Worm (Caenorhabditis elegans) whole organism, early embryonic: ENCODE measurements around the gene F18A12.7.

Experiments used
- B0310.2 ChIP-seq: sonication (generic microtip); optimal IDR thresholded peaks from 2 replicates; lab custom pipeline; 2016; ENCODE audit warnings: mild to moderate bottlenecking, missing genetic modification characterization, missing compliant biosample characterization
- F13C5.2 ChIP-seq: sonication (generic microtip); optimal IDR thresholded peaks from 2 replicates; lab custom pipeline; 2017; ENCODE audit warnings: mild to moderate bottlenecking, missing genetic modification characterization, inconsistent platforms, missing compliant biosample characterization
- ama-1 ChIP-seq: fragments of 150-350 bp; optimal IDR thresholded peaks from 2 replicates; lab custom pipeline; 2014
- ceh-36 ChIP-seq: sonication (generic microtip); optimal IDR thresholded peaks from 2 replicates; lab custom pipeline; 2016; ENCODE audit warnings: missing genetic modification characterization, inconsistent platforms, missing compliant biosample characterization
- ets-7 ChIP-seq: sonication (generic microtip); optimal IDR thresholded peaks from 2 replicates; lab custom pipeline; 2016; ENCODE audit warnings: missing genotype, missing genetic modification characterization, missing compliant biosample characterization
- flt-1 ChIP-seq: fragments of 200-800 bp; sonication (Bioruptor generic); IDR thresholded peaks from 2 replicates; pipeline ENCODE4 v1.3.6; 2022; ENCODE audit warnings: missing genetic modification characterization, missing compliant biosample characterization
- hmbx-1 ChIP-seq: sonication (generic microtip); optimal IDR thresholded peaks from 2 replicates; lab custom pipeline; 2016; ENCODE audit warnings: mild to moderate bottlenecking, missing genetic modification characterization, missing compliant biosample characterization
- hmg-4 ChIP-seq: fragments of 200-800 bp; sonication (Bioruptor generic); optimal IDR thresholded peaks from 2 replicates; lab custom pipeline; 2018; ENCODE audit warnings: mild to moderate bottlenecking, missing genetic modification characterization, missing compliant biosample characterization
- scrt-1 ChIP-seq: fragments of 200-800 bp; sonication (Bioruptor generic); IDR thresholded peaks from 2 replicates; pipeline ENCODE4 v1.3.6; 2022; ENCODE audit warnings: missing genetic modification characterization, missing compliant biosample characterization
- sea-1 ChIP-seq: fragments of 200-800 bp; sonication (Bioruptor generic); conservative IDR thresholded peaks from 2 replicates; pipeline ENCODE4 v1.3.6; 2022; ENCODE audit warnings: missing genetic modification characterization, missing compliant biosample characterization
- tbx-11 ChIP-seq: fragments of 200-800 bp; sonication (Bioruptor generic); IDR thresholded peaks from 2 replicates; pipeline ENCODE4 v1.3.6; 2022; ENCODE audit warnings: missing genetic modification characterization, missing compliant biosample characterization
- tbx-37 ChIP-seq: fragments of 200-800 bp; sonication (Bioruptor generic); conservative IDR thresholded peaks from 2 replicates; pipeline ENCODE4 v1.3.6; 2022; ENCODE audit warnings: missing genetic modification reagents, missing genetic modification characterization, missing compliant biosample characterization
- tra-4 ChIP-seq: sonication (generic microtip); optimal IDR thresholded peaks from 2 replicates; lab custom pipeline; 2017; ENCODE audit warnings: missing genetic modification characterization, missing compliant biosample characterization

Gene F18A12.7

DNA sequence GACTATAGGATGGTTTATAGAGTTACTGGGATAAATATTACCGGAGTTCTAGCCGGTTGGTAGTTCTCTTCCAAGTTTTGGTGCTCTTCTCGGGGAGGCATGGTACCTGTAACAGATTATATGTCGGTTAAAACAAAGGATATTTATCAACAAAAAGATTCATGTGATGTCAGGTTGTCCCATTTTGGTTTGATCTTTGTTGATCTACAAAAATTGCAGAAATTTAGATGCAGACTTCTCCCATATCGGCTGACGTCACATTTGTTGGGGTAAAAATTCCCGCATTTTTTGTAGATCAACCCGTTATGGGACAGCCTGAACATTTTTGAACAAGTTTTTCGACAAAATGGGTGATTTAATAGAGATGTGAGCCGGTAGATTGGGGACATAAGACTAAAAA, 46.2 kb downstream of the F18A12.7 start, which contains the start of gene Y49F6C.7:
Gene Y49F6C.7, minus strand, starts transcription at position 101 of the 400 bp plus-strand sequence.
- TF ChIP-seq tra-4, result no peak
- no peak for TF ChIP-seq sea-1
- no peak for TF ChIP-seq scrt-1 (GFP tag; lab: Robert Waterston, UW)
- no peak for TF ChIP-seq tbx-11 (GFP tag; lab: Robert Waterston, UW)
- TF ChIP-seq flt-1 (GFP tag; lab: Robert Waterston, UW), result no peak
- TF ChIP-seq hmg-4 (GFP tag; lab: Kevin White, UChicago), result no peak

DNA sequence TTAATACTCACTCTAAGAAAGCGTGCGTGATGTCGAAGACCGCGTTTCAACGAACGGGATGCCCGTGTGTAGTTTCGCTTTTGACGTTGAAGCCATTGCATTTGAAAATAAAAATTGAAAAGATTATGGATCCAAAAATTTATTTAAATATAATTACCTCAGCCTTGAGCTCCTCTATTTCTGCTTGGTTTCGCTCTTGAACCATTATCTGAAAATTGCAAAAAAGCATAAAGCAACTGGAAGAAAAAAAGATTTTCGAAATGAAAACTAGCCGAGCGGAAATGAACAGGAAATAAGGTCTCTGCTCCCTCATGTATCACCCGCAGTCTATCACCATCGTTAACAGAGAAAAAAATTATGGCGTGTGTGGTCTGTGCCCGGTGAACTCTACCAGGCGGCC, 47.2 kb downstream of the F18A12.7 start, which contains the start of gene Y49F6C.6:
Gene Y49F6C.6, minus strand, starts transcription at position 101 of the 400 bp plus-strand sequence.
- TF ChIP-seq tbx-37 (GFP tag; lab: Robert Waterston, UW) (no peak), flt-1 (GFP tag; lab: Robert Waterston, UW) (no peak), sea-1 (no peak), ama-1 (lab: Kevin White, UChicago) (no peak), F13C5.2 (no peak), ets-7 (tag; lab: Kevin White, UChicago) (no peak), hmbx-1 (tag; lab: Kevin White, UChicago) (no peak), hmg-4 (GFP tag; lab: Kevin White, UChicago) (no peak), B0310.2 (tag; lab: Kevin White, UChicago) (no peak), ceh-36 (no peak)
